Worm (Caenorhabditis elegans) whole organism, late embryonic: ENCODE data around the gene F49F1.17.
A peak's percentile ranks its signal among the peaks of the same experiment; 100 is the strongest.

Experiments
- C08G9.2 ChIP-seq: sonication (generic microtip); optimal IDR thresholded peaks from 2 replicates; lab custom pipeline; 2016; ENCODE audit warnings: mild to moderate bottlenecking, missing genetic modification characterization, moderate library complexity, missing compliant biosample characterization
- K02D7.2 ChIP-seq: sonication (generic microtip); optimal IDR thresholded peaks from 2 replicates; lab custom pipeline; 2017; ENCODE audit warnings: mild to moderate bottlenecking, missing genetic modification characterization, missing compliant biosample characterization
- K09A11.1 ChIP-seq: sonication (generic microtip); optimal IDR thresholded peaks from 2 replicates; lab custom pipeline; 2017; ENCODE audit warnings: antibody characterized with exemption, mild to moderate bottlenecking, missing genetic modification characterization, missing compliant biosample characterization; ENCODE audit not compliant: insufficient read depth
- ahr-1 ChIP-seq: sonication (generic microtip); optimal IDR thresholded peaks from 2 replicates; lab custom pipeline; 2016; ENCODE audit warnings: missing genetic modification characterization, missing compliant biosample characterization
- ceh-2 ChIP-seq: sonication (generic microtip); optimal IDR thresholded peaks from 2 replicates; lab custom pipeline; 2016; ENCODE audit warnings: missing genotype, missing genetic modification characterization, missing compliant biosample characterization
- ceh-22 ChIP-seq: sonication (generic microtip); optimal IDR thresholded peaks from 2 replicates; lab custom pipeline; 2017; ENCODE audit warnings: missing biosample characterization, missing genetic modification characterization
- ceh-31 ChIP-seq: sonication (generic microtip); optimal IDR thresholded peaks from 2 replicates; lab custom pipeline; 2016; ENCODE audit warnings: missing genetic modification characterization, missing compliant biosample characterization
- ceh-34 ChIP-seq: sonication (generic microtip); optimal IDR thresholded peaks from 2 replicates; lab custom pipeline; 2016; ENCODE audit warnings: mild to moderate bottlenecking, missing genetic modification characterization, missing compliant biosample characterization
- ceh-48 ChIP-seq: sonication (generic microtip); optimal IDR thresholded peaks from 2 replicates; lab custom pipeline; 2016; ENCODE audit warnings: missing genetic modification characterization, inconsistent platforms, missing compliant biosample characterization
- ceh-6 ChIP-seq: fragments of 200-800 bp; sonication (Bioruptor generic); optimal IDR thresholded peaks from 2 replicates; lab custom pipeline; 2018; ENCODE audit warnings: mild to moderate bottlenecking, missing genetic modification characterization, missing compliant biosample characterization
- dve-1 ChIP-seq: sonication (generic microtip); optimal IDR thresholded peaks from 2 replicates; lab custom pipeline; 2017; ENCODE audit warnings: antibody characterized with exemption, mild to moderate bottlenecking, missing genetic modification characterization, missing compliant biosample characterization
- elt-2 ChIP-seq: sonication (generic microtip); optimal IDR thresholded peaks from 2 replicates; lab custom pipeline; 2016; ENCODE audit warnings: missing genetic modification reagents, missing genetic modification characterization, missing compliant biosample characterization
- elt-4 ChIP-seq: sonication (generic microtip); optimal IDR thresholded peaks from 2 replicates; lab custom pipeline; 2016; ENCODE audit warnings: missing genetic modification characterization, missing compliant biosample characterization
- ets-4 ChIP-seq: sonication (generic microtip); optimal IDR thresholded peaks from 2 replicates; lab custom pipeline; 2016; ENCODE audit warnings: missing genetic modification characterization, missing compliant biosample characterization
- fax-1 ChIP-seq: sonication (generic microtip); optimal IDR thresholded peaks from 2 replicates; lab custom pipeline; 2016; ENCODE audit warnings: missing genotype, missing genetic modification characterization, missing compliant biosample characterization
- fkh-10 ChIP-seq: fragments of 150-350 bp; optimal IDR thresholded peaks from 2 replicates; lab custom pipeline; 2014; ENCODE audit warnings: missing biosample characterization, missing genetic modification reagents, missing genetic modification characterization
- fkh-6 ChIP-seq: sonication (generic microtip); optimal IDR thresholded peaks from 2 replicates; lab custom pipeline; 2016; ENCODE audit warnings: missing genetic modification characterization, missing compliant biosample characterization
- gmeb-2 ChIP-seq: sonication (generic microtip); optimal IDR thresholded peaks from 2 replicates; lab custom pipeline; 2016; ENCODE audit warnings: missing genetic modification characterization, inconsistent platforms, missing compliant biosample characterization
- hlh-13 ChIP-seq: fragments of 200-800 bp; sonication (Bioruptor generic); optimal IDR thresholded peaks from 2 replicates; lab custom pipeline; 2018; ENCODE audit warnings: mild to moderate bottlenecking, missing genetic modification characterization, missing compliant biosample characterization
- hlh-15 ChIP-seq: sonication (generic microtip); optimal IDR thresholded peaks from 2 replicates; lab custom pipeline; 2016; ENCODE audit warnings: missing genetic modification characterization, missing compliant biosample characterization
- hlh-30 ChIP-seq: sonication (generic microtip); optimal IDR thresholded peaks from 2 replicates; lab custom pipeline; 2017; ENCODE audit warnings: antibody characterized with exemption, missing genetic modification characterization, missing compliant biosample characterization; ENCODE audit not compliant: insufficient read depth
- hlh-6 ChIP-seq: sonication (generic microtip); optimal IDR thresholded peaks from 2 replicates; lab custom pipeline; 2016; ENCODE audit warnings: missing genotype, missing genetic modification characterization, missing compliant biosample characterization
- hlh-8 ChIP-seq: sonication (generic microtip); optimal IDR thresholded peaks from 2 replicates; lab custom pipeline; 2016; ENCODE audit warnings: missing genotype, missing genetic modification characterization, missing compliant biosample characterization
- madf-2 ChIP-seq: sonication (generic microtip); optimal IDR thresholded peaks from 2 replicates; lab custom pipeline; 2017; ENCODE audit warnings: missing genetic modification characterization, missing compliant biosample characterization
- nfya-1 ChIP-seq: sonication (generic microtip); optimal IDR thresholded peaks from 2 replicates; lab custom pipeline; 2017; ENCODE audit warnings: missing genetic modification characterization, mild to moderate bottlenecking, missing compliant biosample characterization, antibody characterized with exemption, moderate library complexity
- nhr-11 ChIP-seq: fragments of 150-350 bp; optimal IDR thresholded peaks from 2 replicates; lab custom pipeline; 2014; ENCODE audit warnings: missing biosample characterization, missing genetic modification characterization
- nhr-232 ChIP-seq: sonication (generic microtip); optimal IDR thresholded peaks from 2 replicates; lab custom pipeline; 2016; ENCODE audit warnings: missing genetic modification characterization, missing compliant biosample characterization
- pax-1 ChIP-seq: fragments of 150-350 bp; optimal IDR thresholded peaks from 2 replicates; lab custom pipeline; 2014; ENCODE audit warnings: missing biosample characterization, missing genetic modification characterization
- pqm-1 ChIP-seq: sonication (generic microtip); optimal IDR thresholded peaks from 2 replicates; lab custom pipeline; 2016; ENCODE audit warnings: missing genetic modification characterization, missing compliant biosample characterization
- pros-1 ChIP-seq: fragments of 150-350 bp; optimal IDR thresholded peaks from 2 replicates; lab custom pipeline; 2014; ENCODE audit warnings: missing biosample characterization, missing genetic modification reagents, missing genetic modification characterization
- sdc-2 ChIP-seq: sonication (generic microtip); optimal IDR thresholded peaks from 2 replicates; lab custom pipeline; 2016; ENCODE audit warnings: missing genotype, missing genetic modification characterization, missing compliant biosample characterization
- syd-9 ChIP-seq: sonication (generic microtip); optimal IDR thresholded peaks from 2 replicates; lab custom pipeline; 2016; ENCODE audit warnings: mild to moderate bottlenecking, missing genetic modification characterization, moderate library complexity, missing compliant biosample characterization
- tbx-2 ChIP-seq: sonication (generic microtip); optimal IDR thresholded peaks from 2 replicates; lab custom pipeline; 2016; ENCODE audit warnings: missing genetic modification characterization, missing compliant biosample characterization
- tbx-7 ChIP-seq: sonication (generic microtip); optimal IDR thresholded peaks from 2 replicates; lab custom pipeline; 2016; ENCODE audit warnings: missing genotype, missing genetic modification characterization, missing compliant biosample characterization
- unc-42 ChIP-seq: sonication (generic microtip); optimal IDR thresholded peaks from 2 replicates; lab custom pipeline; 2016; ENCODE audit warnings: missing genotype, missing genetic modification characterization, missing compliant biosample characterization
- unc-86 ChIP-seq: sonication (generic microtip); optimal IDR thresholded peaks from 2 replicates; lab custom pipeline; 2016; ENCODE audit warnings: missing genetic modification characterization, missing compliant biosample characterization
- ztf-16 ChIP-seq: sonication (generic microtip); optimal IDR thresholded peaks from 2 replicates; lab custom pipeline; 2017; ENCODE audit warnings: missing genetic modification characterization, missing compliant biosample characterization

Gene F49F1.17

ce11 chrIV:4172242-4172641 is 36.6 kb upstream of the F49F1.17 start:
- TF ChIP-seq elt-2 (tag; lab: Kevin White, UChicago): no peak
- no peak for TF ChIP-seq pros-1 (tag; lab: Kevin White, UChicago)
- no peak for TF ChIP-seq tbx-2
- TF ChIP-seq hlh-8 (tag; lab: Kevin White, UChicago): no peak
- no peak for TF ChIP-seq pqm-1 (tag; lab: Kevin White, UChicago)
- TF ChIP-seq hlh-30: no peak
- no peak for TF ChIP-seq dve-1 (tag; lab: Kevin White, UChicago)
- TF ChIP-seq, all 69 proteins: peak for 0

ce11 chrIV:4171531-4172163 is 36.0 kb upstream of the F49F1.17 start, which contains the start of the genes K08D10.13 and rnp-2:
Gene K08D10.13 (minus strand): TSS chrIV:4171581.
Gene rnp-2 (plus strand): TSS chrIV:4172076.
- TF ChIP-seq ceh-22 (tag; lab: Kevin White, UChicago): no peak
- TF ChIP-seq tbx-7 (tag; lab: Kevin White, UChicago): peak; percentile 28
- no peak for TF ChIP-seq ets-4 (tag; lab: Kevin White, UChicago)
- TF ChIP-seq nfya-1 (tag; lab: Kevin White, UChicago): peak; percentile 18
- TF ChIP-seq C08G9.2 (tag; lab: Kevin White, UChicago): peak; percentile 63
- TF ChIP-seq hlh-15 (tag; lab: Kevin White, UChicago): no peak
- TF ChIP-seq tbx-2: peak; percentile 35
- TF ChIP-seq ceh-31 (tag; lab: Kevin White, UChicago): peak; percentile 57
- TF ChIP-seq unc-42 (tag; lab: Kevin White, UChicago): peak; percentile 63
- TF ChIP-seq ceh-2: peak; percentile 36
- no peak for TF ChIP-seq unc-86 (tag; lab: Kevin White, UChicago)

DNA sequence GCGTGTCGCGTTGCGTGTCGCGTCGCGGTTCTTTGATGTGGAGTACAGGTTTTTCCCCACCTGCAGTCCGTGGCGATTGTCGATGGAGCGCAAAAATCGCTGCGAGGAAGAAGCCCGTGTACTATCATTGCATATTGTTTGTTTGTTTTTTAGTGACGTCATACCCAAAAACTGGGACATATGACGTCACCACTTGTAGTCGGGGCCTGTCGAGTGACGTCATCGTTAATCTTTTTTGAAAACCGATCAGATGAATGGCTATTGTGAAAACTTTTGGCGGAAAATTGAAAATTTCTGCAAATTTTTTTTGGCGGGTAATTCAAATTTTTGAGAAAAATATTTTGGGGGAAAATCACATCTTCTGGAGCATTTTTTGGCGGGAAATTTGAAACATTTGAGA is 31.7 kb upstream of the F49F1.17 start:
- no peak for TF ChIP-seq ceh-48
- no peak for TF ChIP-seq fkh-10 (GFP tag; lab: Kevin White, UChicago)
- no peak for TF ChIP-seq ahr-1 (tag; lab: Kevin White, UChicago)
- no peak for TF ChIP-seq madf-2
- no peak for TF ChIP-seq ceh-34 (tag; lab: Kevin White, UChicago)
- no peak for TF ChIP-seq hlh-13 (GFP tag; lab: Kevin White, UChicago)
- TF ChIP-seq elt-4 (tag; lab: Kevin White, UChicago): no peak
- no peak for TF ChIP-seq hlh-6 (tag; lab: Kevin White, UChicago)
- TF ChIP-seq, all 69 proteins: peak for 0

DNA sequence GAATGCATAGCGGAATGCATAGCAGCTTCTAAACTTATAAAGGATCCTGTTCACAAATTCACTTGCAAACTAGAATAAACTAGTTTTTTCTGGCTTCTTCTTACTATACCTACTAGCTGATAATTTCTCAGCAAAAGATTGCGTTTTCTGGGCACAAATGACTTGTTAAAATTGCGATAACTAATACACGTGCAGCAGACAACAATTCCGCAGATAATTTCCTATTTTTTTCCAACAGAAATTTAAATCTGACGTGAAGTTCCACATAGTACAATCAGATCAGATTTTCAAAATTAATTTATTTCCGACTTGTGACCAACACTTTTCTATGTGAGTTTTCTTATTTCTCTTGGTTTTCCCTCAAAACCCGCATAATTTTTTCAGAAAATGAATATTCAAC is 28.7 kb upstream of the F49F1.17 start, which contains the start of gene scrm-8:
Gene scrm-8 (plus strand): TSS at position 301 of the 400 bp plus-strand sequence.
- TF ChIP-seq sdc-2 (tag; lab: Kevin White, UChicago) (no peak), fkh-10 (GFP tag; lab: Kevin White, UChicago) (no peak), fkh-6 (no peak), K02D7.2 (no peak), C08G9.2 (tag; lab: Kevin White, UChicago) (no peak), nhr-11 (tag; lab: Kevin White, UChicago) (no peak), ceh-2 (no peak), ztf-16 (tag; lab: Kevin White, UChicago) (no peak), elt-2 (tag; lab: Kevin White, UChicago) (no peak)

DNA sequence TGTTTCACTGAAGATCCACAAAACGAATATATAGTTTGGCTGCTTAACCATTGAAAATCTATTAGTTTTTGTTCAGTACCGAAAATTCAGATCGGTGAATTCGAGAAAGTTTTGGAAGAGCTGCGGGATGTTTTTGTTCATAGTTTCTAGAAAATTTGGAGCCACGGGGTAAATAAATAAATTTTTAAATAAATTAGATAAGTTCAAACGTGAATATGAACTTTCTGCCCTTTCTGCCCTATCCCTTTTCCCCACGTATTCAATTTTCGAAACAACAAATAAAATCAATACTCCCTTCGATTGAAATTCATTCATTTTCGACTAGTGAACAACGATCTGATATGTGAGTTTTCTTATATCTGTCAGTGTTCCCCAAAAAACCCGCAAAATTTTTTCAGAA is 26.5 kb upstream of the F49F1.17 start, which contains the start of gene scrm-5:
Gene scrm-5 (plus strand): TSS at position 301 of the 400 bp plus-strand sequence.
- TF ChIP-seq fax-1 (no peak), K02D7.2 (no peak), K09A11.1 (tag; lab: Kevin White, UChicago) (no peak), hlh-8 (tag; lab: Kevin White, UChicago) (no peak), nfya-1 (tag; lab: Kevin White, UChicago) (no peak), ceh-34 (tag; lab: Kevin White, UChicago) (no peak), elt-2 (tag; lab: Kevin White, UChicago) (no peak), gmeb-2 (tag; lab: Kevin White, UChicago) (no peak), syd-9 (tag; lab: Kevin White, UChicago) (no peak), ceh-6 (GFP tag; lab: Kevin White, UChicago) (no peak), pros-1 (tag; lab: Kevin White, UChicago) (no peak), nhr-232 (tag; lab: Kevin White, UChicago) (no peak), pax-1 (no peak), hlh-15 (tag; lab: Kevin White, UChicago) (no peak)
- TF ChIP-seq, all 69 proteins: peak for 0
